Worm (Caenorhabditis elegans): ENCODE measurements around the gene acox-1.5.

- TF ChIP-seq madf-6 (GFP tag; IDR thresholded peaks at IDR 0.05): no peak
- no peak for TF ChIP-seq atf-7 (tag; optimal IDR thresholded peaks at IDR 0.05)
- TF ChIP-seq K12H6.12 (tag; optimal IDR thresholded peaks at IDR 0.05): no peak
- TF ChIP-seq ama-1 (optimal IDR thresholded peaks at IDR 0.05): no peak
- no peak for TF ChIP-seq ama-1 (GFP tag; optimal IDR thresholded peaks at IDR 0.05)
- no peak for TF ChIP-seq ceh-58 (GFP tag; IDR thresholded peaks at IDR 0.05)
- no peak for TF ChIP-seq nhr-90 (tag; optimal IDR thresholded peaks at IDR 0.05)
- no peak for TF ChIP-seq rpc-1 (optimal IDR thresholded peaks at IDR 0.05)
- no peak for TF ChIP-seq rpc-1 (tag; optimal IDR thresholded peaks at IDR 0.05)
- TF ChIP-seq madf-3 (GFP tag; IDR thresholded peaks at IDR 0.05): no peak
- no peak for TF ChIP-seq ceh-27 (GFP tag; optimal IDR thresholded peaks at IDR 0.05)
- TF ChIP-seq Y67H2A.10 (GFP tag; conservative IDR thresholded peaks at IDR 0.05): no peak
- no peak for TF ChIP-seq egl-44 (GFP tag; IDR thresholded peaks at IDR 0.05)
- TF ChIP-seq F49E8.2 (tag; optimal IDR thresholded peaks at IDR 0.05; ENCODE audit: insufficient read depth): no peak
Observed at ce11 chrIII:9583224-9583623, 8.8 kb downstream of the acox-1.5 start.
